Worm (Caenorhabditis elegans): ENCODE results near the gene Y43F8B.9.

DNA sequence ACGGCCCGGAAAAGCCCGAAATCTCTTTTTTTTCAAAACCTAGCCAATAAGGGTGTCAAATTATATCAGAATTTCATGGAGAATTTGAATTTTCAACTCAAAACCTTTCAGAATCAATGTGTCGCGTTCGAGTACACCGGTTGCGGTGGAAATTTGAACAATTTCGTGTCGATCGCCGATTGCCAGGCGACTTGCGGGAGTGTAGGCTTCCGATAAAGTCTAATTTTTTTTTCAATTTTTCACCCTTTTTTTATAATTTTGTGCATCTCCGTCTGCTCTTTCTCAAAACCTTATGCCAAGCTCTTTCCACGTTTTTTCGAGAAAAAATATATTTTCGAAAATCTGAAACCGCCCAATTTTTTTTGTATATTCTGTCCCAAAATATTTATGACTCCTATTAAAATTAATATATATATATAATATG is 41.6 kb downstream of the Y43F8B.9 start:
- TF ChIP-seq npax-4 (tag; optimal IDR thresholded peaks at IDR 0.05) (no peak), ceh-24 (tag; optimal IDR thresholded peaks at IDR 0.05) (no peak), ama-1 (optimal IDR thresholded peaks at IDR 0.05) (no peak)
